Worm (Caenorhabditis elegans) whole organism, L4/young adult: ENCODE results near the gene hpo-33.

Experiments
- W03F9.2 ChIP-seq: fragments of 150-350 bp; optimal IDR thresholded peaks from 2 replicates; lab custom pipeline; 2014; ENCODE audit warnings: missing biosample characterization, missing genetic modification characterization
- dao-5 ChIP-seq: sonication (generic microtip); optimal IDR thresholded peaks from 2 replicates; lab custom pipeline; 2016; ENCODE audit warnings: missing genotype, missing genetic modification characterization, moderate library complexity, missing compliant biosample characterization
- him-1 ChIP-seq: sonication (generic microtip); optimal IDR thresholded peaks from 2 replicates; lab custom pipeline; 2016; ENCODE audit warnings: missing genotype, missing genetic modification reagents, missing genetic modification characterization, missing compliant biosample characterization

- TF ChIP-seq him-1 (tag; lab: Kevin White, UChicago), result no peak
- no peak for TF ChIP-seq W03F9.2 (tag; lab: Kevin White, UChicago)
- TF ChIP-seq dao-5 (tag; lab: Kevin White, UChicago), result no peak
Observed at ce11 chrV:17082718-17083117, 40.4 kb downstream of the hpo-33 start, which contains the start of gene T05E12.9.
